Worm (Caenorhabditis elegans): ENCODE measurements around the gene grl-19.
A peak's percentile ranks its signal among the peaks of the same experiment; 100 is the strongest.

The grl-19 gene

DNA sequence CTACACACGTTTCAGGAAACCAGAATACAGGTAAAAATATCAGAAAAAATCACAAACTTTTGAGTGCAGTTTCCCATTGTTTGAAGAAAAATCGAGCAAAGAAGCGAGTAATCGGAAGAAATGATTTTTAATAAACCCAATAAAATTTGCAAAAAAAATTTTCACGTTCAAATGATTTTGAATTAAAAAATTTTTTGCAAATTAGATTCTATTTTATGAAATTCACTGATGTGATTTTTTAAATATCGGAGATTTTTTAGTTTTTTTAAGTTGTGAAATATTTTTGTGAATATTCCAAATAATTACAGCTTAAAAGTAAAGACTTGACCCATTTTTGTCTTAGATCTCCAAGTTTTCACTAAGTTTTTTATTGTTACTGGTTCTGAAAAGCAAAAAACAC, 45.9 kb upstream of the grl-19 start, which contains the start of gene pnp-1:
Gene pnp-1, minus strand, starts transcription at position 101 of the 400 bp plus-strand sequence.
- TF ChIP-seq repo-1 (tag; optimal IDR thresholded peaks at IDR 0.05) (no peak), ztf-3 (GFP tag; optimal IDR thresholded peaks at IDR 0.05) (no peak), egrh-3 (GFP tag; IDR thresholded peaks at IDR 0.05) (no peak), mel-28 (tag; optimal IDR thresholded peaks at IDR 0.05; ENCODE audit: borderline replicate concordance) (no peak), D2030.7 (GFP tag; IDR thresholded peaks at IDR 0.05) (no peak), zim-3 (tag; optimal IDR thresholded peaks at IDR 0.05) (no peak), ets-4 (GFP tag; optimal IDR thresholded peaks at IDR 0.05) (no peak), ceh-40 (GFP tag; IDR thresholded peaks at IDR 0.05) (no peak), dpff-1 (tag; optimal IDR thresholded peaks at IDR 0.05) (no peak), ztf-22 (GFP tag; optimal IDR thresholded peaks at IDR 0.05) (no peak), unc-130 (GFP tag; optimal IDR thresholded peaks at IDR 0.05) (no peak), fkh-3 (tag; optimal IDR thresholded peaks at IDR 0.05) (no peak), somi-1 (GFP tag; optimal IDR thresholded peaks at IDR 0.05) (no peak), bed-2 (GFP tag; IDR thresholded peaks at IDR 0.05) (no peak), snpc-3.4 (tag; optimal IDR thresholded peaks at IDR 0.05) (no peak), nhr-120 (GFP tag; IDR thresholded peaks at IDR 0.05) (no peak), mes-4 (tag; optimal IDR thresholded peaks at IDR 0.05) (no peak)

DNA sequence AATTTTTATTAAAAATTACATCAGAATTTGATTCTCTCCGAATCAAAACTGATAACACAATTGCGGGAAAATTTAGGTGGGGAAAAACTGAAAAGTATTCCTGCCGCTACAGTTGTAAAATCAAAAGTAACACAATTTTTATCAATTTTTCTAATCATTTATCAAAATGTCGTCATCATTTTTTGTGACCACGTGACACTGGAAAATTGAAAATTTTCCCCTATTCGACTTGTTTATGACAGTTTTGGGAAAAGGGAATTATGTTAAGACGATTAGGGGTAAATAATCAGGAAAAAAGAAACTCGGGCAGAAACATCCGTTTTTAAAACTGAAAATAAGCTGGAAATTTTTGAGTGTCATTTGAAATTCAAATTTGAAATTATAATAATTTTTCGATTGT, 44.5 kb upstream of the grl-19 start:
- no peak for TF ChIP-seq C17E4.6 (GFP tag; IDR thresholded peaks at IDR 0.05)
- TF ChIP-seq F22D6.2 (tag; optimal IDR thresholded peaks at IDR 0.05), result no peak
- TF ChIP-seq let-607 (tag; optimal IDR thresholded peaks at IDR 0.05), result peak in 1 of 2 experiments; percentile 35
- TF ChIP-seq unc-62 (GFP tag; optimal IDR thresholded peaks at IDR 0.05), result peak; percentile 18
- TF ChIP-seq Y53F4B.3 (GFP tag; IDR thresholded peaks at IDR 0.05), result no peak
- peak; percentile 70 for TF ChIP-seq atf-7 (tag; optimal IDR thresholded peaks at IDR 0.05)
- no peak for TF ChIP-seq dox-1 (GFP tag; IDR thresholded peaks at IDR 0.05)
- no peak for TF ChIP-seq nfyb-1 (GFP tag; IDR thresholded peaks at IDR 0.05)
- TF ChIP-seq ama-1 (optimal IDR thresholded peaks at IDR 0.05), result no peak
- no peak for TF ChIP-seq ama-1 (GFP tag; optimal IDR thresholded peaks at IDR 0.05)
- TF ChIP-seq K11D2.4 (GFP tag; IDR thresholded peaks at IDR 0.05), result no peak
- peak; percentile 2 for TF ChIP-seq lin-40 (tag; optimal IDR thresholded peaks at IDR 0.05)
- no peak for TF ChIP-seq ekl-4 (GFP tag; IDR thresholded peaks at IDR 0.05)
- peak; percentile 41 for TF ChIP-seq ztf-22 (GFP tag; optimal IDR thresholded peaks at IDR 0.05)
- TF ChIP-seq ceh-27 (GFP tag; optimal IDR thresholded peaks at IDR 0.05), result no peak
- TF ChIP-seq dpl-1 (GFP tag; optimal IDR thresholded peaks at IDR 0.05), result no peak
- no peak for TF ChIP-seq sdz-38 (tag; optimal IDR thresholded peaks at IDR 0.05)
- TF ChIP-seq mxl-1 (tag; optimal IDR thresholded peaks at IDR 0.05), result no peak
- TF ChIP-seq rpc-1 (optimal IDR thresholded peaks at IDR 0.05), result no peak
- no peak for TF ChIP-seq rpc-1 (tag; optimal IDR thresholded peaks at IDR 0.05)
- TF ChIP-seq nhr-80 (tag; optimal IDR thresholded peaks at IDR 0.05), result peak; percentile 81
- peak; percentile 27 for TF ChIP-seq chd-7 (tag; optimal IDR thresholded peaks at IDR 0.05)
- no peak for TF ChIP-seq F10E7.11 (tag; optimal IDR thresholded peaks at IDR 0.05)
- no peak for TF ChIP-seq cebp-1 (GFP tag; IDR thresholded peaks at IDR 0.05)
- TF ChIP-seq cebp-1 (tag; optimal IDR thresholded peaks at IDR 0.05), result peak; percentile 37
- no peak for TF ChIP-seq ceh-100 (GFP tag; IDR thresholded peaks at IDR 0.05)
- no peak for TF ChIP-seq ztf-26 (tag; optimal IDR thresholded peaks at IDR 0.05)
- 0 out of 2 replicates have a peak, but pooled peaks have one; percentile 21 for TF ChIP-seq B0336.3 (GFP tag; IDR thresholded peaks at IDR 0.05)
- no peak for TF ChIP-seq dpff-1 (tag; optimal IDR thresholded peaks at IDR 0.05)
- TF ChIP-seq nhr-90 (tag; optimal IDR thresholded peaks at IDR 0.05), result no peak
- TF ChIP-seq attf-5 (GFP tag; optimal IDR thresholded peaks at IDR 0.05), result no peak
- TF ChIP-seq ztf-18 (tag; optimal IDR thresholded peaks at IDR 0.05), result no peak
- no peak for TF ChIP-seq lin-54 (GFP tag; optimal IDR thresholded peaks at IDR 0.05)
- no peak for TF ChIP-seq snpc-3.4 (tag; optimal IDR thresholded peaks at IDR 0.05)
- TF ChIP-seq nhr-120 (GFP tag; IDR thresholded peaks at IDR 0.05), result no peak
- no peak for TF ChIP-seq F39B2.1 (GFP tag; IDR thresholded peaks at IDR 0.05)
- no peak for TF ChIP-seq F55B11.4 (tag; optimal IDR thresholded peaks at IDR 0.05; ENCODE audit: borderline replicate concordance, insufficient read depth)

Measured in whole organism, young adult.